Worm (Caenorhabditis elegans): ENCODE data around the gene skn-1.

DNA sequence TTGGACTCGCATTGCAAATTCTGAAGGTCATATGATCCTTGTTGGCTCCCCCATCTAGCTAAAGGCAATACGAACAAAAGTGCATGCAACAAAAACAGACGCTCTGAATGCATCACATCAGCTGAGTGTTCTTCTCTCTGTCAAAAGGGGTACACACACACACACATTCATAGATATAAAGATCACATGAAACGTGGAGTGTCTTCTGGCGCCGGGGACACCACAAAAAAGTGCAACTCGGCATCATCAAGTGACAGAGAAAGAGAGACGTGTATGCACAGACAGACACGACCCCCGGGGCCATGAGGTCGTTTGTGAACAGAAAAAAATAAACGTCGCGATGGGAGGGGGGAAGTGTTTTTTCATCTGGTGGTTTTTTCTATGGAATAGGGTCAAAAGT is 52.8 kb downstream of the skn-1 start:
- TF ChIP-seq ets-4 (GFP tag; optimal IDR thresholded peaks at IDR 0.05) = no peak
- no peak for TF ChIP-seq lsl-1 (GFP tag; optimal IDR thresholded peaks at IDR 0.05)
- TF ChIP-seq ceh-58 (GFP tag; IDR thresholded peaks at IDR 0.05) = no peak
- TF ChIP-seq T07F8.4 (tag; optimal IDR thresholded peaks at IDR 0.05) = no peak
- TF ChIP-seq ztf-28 (GFP tag; IDR thresholded peaks at IDR 0.05) = no peak

Measured in whole organism, young adult.